Worm (Caenorhabditis elegans) whole organism, young adult: ENCODE results near the gene ZK617.26.

ENCODE experiments used
- B0336.3 ChIP-seq: fragments of 200-800 bp; sonication (Bioruptor generic); IDR thresholded peaks from 2 replicates; pipeline ENCODE4 v1.3.6; 2022; ENCODE audit warnings: missing genetic modification characterization, missing compliant biosample characterization
- F23B12.7 ChIP-seq: sonication (generic microtip); optimal IDR thresholded peaks from 2 replicates; lab custom pipeline; 2017; ENCODE audit warnings: missing genetic modification characterization, mild to moderate bottlenecking, missing compliant biosample characterization, antibody characterized with exemption, moderate library complexity; ENCODE audit not compliant: insufficient read depth
- F37B4.10 ChIP-seq: fragments of 200-800 bp; sonication (Bioruptor generic); IDR thresholded peaks from 2 replicates; pipeline ENCODE4 v1.3.6; 2022; ENCODE audit warnings: missing genetic modification characterization, missing compliant biosample characterization
- F57A8.1 ChIP-seq: fragments of 200-800 bp; sonication (Bioruptor generic); optimal IDR thresholded peaks from 2 replicates; lab custom pipeline; 2018; ENCODE audit warnings: mild to moderate bottlenecking, missing genetic modification characterization, moderate library complexity, missing compliant biosample characterization
- aptf-2 ChIP-seq: fragments of 200-800 bp; sonication (Bioruptor generic); conservative IDR thresholded peaks from 2 replicates; pipeline ENCODE4 v1.3.6; 2022; ENCODE audit warnings: missing genetic modification reagents, missing genetic modification characterization, missing compliant biosample characterization
- attf-3 ChIP-seq: fragments of 200-800 bp; sonication (Bioruptor generic); conservative IDR thresholded peaks from 2 replicates; pipeline ENCODE4 v1.3.6; 2022; ENCODE audit warnings: missing genetic modification reagents, missing genetic modification characterization, missing compliant biosample characterization
- attf-6 ChIP-seq: fragments of 200-800 bp; sonication (Bioruptor generic); IDR thresholded peaks from 2 replicates; pipeline ENCODE4 v1.3.6; 2022; ENCODE audit warnings: missing genetic modification reagents, missing genetic modification characterization, missing compliant biosample characterization
- bed-2 ChIP-seq: fragments of 200-800 bp; sonication (Bioruptor generic); IDR thresholded peaks from 2 replicates; pipeline ENCODE4 v1.3.6; 2022; ENCODE audit warnings: missing genetic modification reagents, missing genetic modification characterization, missing compliant biosample characterization
- cebp-1 ChIP-seq, 2 experiments: fragments of 200-800 bp in 1 of 2; sonication (Bioruptor generic) in 1 of 2; sonication (generic microtip) in 1 of 2; IDR thresholded peaks in 1 of 2; optimal IDR thresholded peaks in 1 of 2; 2 replicates each; pipeline versions ENCODE4 v1.3.6 to Lab custom; 2017 to 2022; ENCODE audit warnings: missing compliant biosample characterization in 2 of 2, missing genetic modification characterization in 2 of 2, mild to moderate bottlenecking in 1 of 2, missing genetic modification reagents in 1 of 2, moderate library complexity in 1 of 2
- dpl-1 ChIP-seq: fragments of 150-350 bp; optimal IDR thresholded peaks from 2 replicates; lab custom pipeline; 2014; ENCODE audit warnings: missing biosample characterization, missing genetic modification reagents, missing genetic modification characterization
- efl-1 ChIP-seq: fragments of 150-350 bp; optimal IDR thresholded peaks from 2 replicates; lab custom pipeline; 2014; ENCODE audit warnings: missing biosample characterization, missing genetic modification reagents, missing genetic modification characterization
- gei-17 ChIP-seq: fragments of 200-800 bp; sonication (Bioruptor generic); optimal IDR thresholded peaks from 2 replicates; lab custom pipeline; 2018; ENCODE audit warnings: mild to moderate bottlenecking, missing genetic modification characterization, missing compliant biosample characterization
- him-1 ChIP-seq: sonication (generic microtip); optimal IDR thresholded peaks from 2 replicates; lab custom pipeline; 2016; ENCODE audit warnings: missing genotype, missing genetic modification reagents, missing genetic modification characterization, missing compliant biosample characterization
- hlh-26 ChIP-seq: fragments of 200-800 bp; sonication (Bioruptor generic); conservative IDR thresholded peaks from 2 replicates; pipeline ENCODE4 v1.3.6; 2022; ENCODE audit warnings: missing genetic modification reagents, missing genetic modification characterization, missing compliant biosample characterization
- hmg-20 ChIP-seq: fragments of 200-800 bp; sonication (Bioruptor generic); IDR thresholded peaks from 2 replicates; pipeline ENCODE4 v1.3.6; 2022; ENCODE audit warnings: missing genetic modification reagents, missing genetic modification characterization, missing compliant biosample characterization
- hrde-1 ChIP-seq: sonication (generic microtip); optimal IDR thresholded peaks from 2 replicates; lab custom pipeline; 2016; ENCODE audit warnings: missing genetic modification characterization, mild to moderate bottlenecking, missing compliant biosample characterization, moderate library complexity, missing genotype, missing genetic modification reagents, borderline replicate concordance
- let-607 ChIP-seq, 2 experiments: fragments of 200-800 bp in 1 of 2; sonication (Bioruptor generic) in 1 of 2; sonication (generic microtip) in 1 of 2; optimal IDR thresholded peaks; 2 replicates each; lab custom pipeline; 2016 to 2018; ENCODE audit warnings: mild to moderate bottlenecking in 2 of 2, missing compliant biosample characterization in 2 of 2, missing genetic modification characterization in 2 of 2, moderate library complexity in 2 of 2, missing genotype in 1 of 2
- lin-26 ChIP-seq: fragments of 200-800 bp; sonication (Bioruptor generic); IDR thresholded peaks from 2 replicates; pipeline ENCODE4 v1.3.6; 2022; ENCODE audit warnings: missing genetic modification reagents, missing genetic modification characterization, missing compliant biosample characterization
- lin-35 ChIP-seq, 3 experiments: fragments of 150-350 bp in 2 of 3; sonication (generic microtip) in 1 of 3; optimal IDR thresholded peaks; 2 replicates each; lab custom pipeline; 2014 to 2018; ENCODE audit warnings: missing biosample characterization in 3 of 3, missing genetic modification characterization in 3 of 3, missing genetic modification reagents in 3 of 3
- lin-54 ChIP-seq: fragments of 200-800 bp; sonication (Bioruptor generic); optimal IDR thresholded peaks from 2 replicates; lab custom pipeline; 2018; ENCODE audit warnings: mild to moderate bottlenecking, missing genetic modification characterization, missing compliant biosample characterization
- lsl-1 ChIP-seq: fragments of 200-800 bp; sonication (Bioruptor generic); optimal IDR thresholded peaks from 2 replicates; lab custom pipeline; 2018; ENCODE audit warnings: mild to moderate bottlenecking, missing genetic modification characterization, moderate library complexity, missing compliant biosample characterization
- madf-3 ChIP-seq: fragments of 200-800 bp; sonication (Bioruptor generic); IDR thresholded peaks from 2 replicates; pipeline ENCODE4 v1.3.6; 2022; ENCODE audit warnings: missing genetic modification reagents, missing genetic modification characterization, missing compliant biosample characterization
- madf-6 ChIP-seq: fragments of 200-800 bp; sonication (Bioruptor generic); IDR thresholded peaks from 2 replicates; pipeline ENCODE4 v1.3.6; 2022; ENCODE audit warnings: missing genetic modification reagents, missing genetic modification characterization, missing compliant biosample characterization
- mcd-1 ChIP-seq: fragments of 200-800 bp; sonication (Bioruptor generic); IDR thresholded peaks from 2 replicates; pipeline ENCODE4 v1.3.6; 2022; ENCODE audit warnings: missing genetic modification reagents, missing genetic modification characterization, missing compliant biosample characterization
- mxl-1 ChIP-seq: sonication (generic microtip); optimal IDR thresholded peaks from 2 replicates; lab custom pipeline; 2016; ENCODE audit warnings: missing genetic modification characterization, missing compliant biosample characterization
- pbrm-1 ChIP-seq: fragments of 200-800 bp; sonication (Bioruptor generic); IDR thresholded peaks from 2 replicates; pipeline ENCODE4 v1.3.6; 2022; ENCODE audit warnings: missing genetic modification reagents, missing genetic modification characterization, missing compliant biosample characterization
- rcor-1 ChIP-seq: fragments of 200-800 bp; sonication (Bioruptor generic); IDR thresholded peaks from 2 replicates; pipeline ENCODE4 v1.3.6; 2022; ENCODE audit warnings: missing genetic modification reagents, missing genetic modification characterization, missing compliant biosample characterization
- snpc-1.3 ChIP-seq: sonication (generic microtip); optimal IDR thresholded peaks from 2 replicates; lab custom pipeline; 2017; ENCODE audit warnings: missing genetic modification characterization, mild to moderate bottlenecking, missing compliant biosample characterization, antibody characterized with exemption, moderate library complexity, missing genotype, missing genetic modification reagents; ENCODE audit not compliant: insufficient read depth
- snpc-4 ChIP-seq, 5 experiments: fragments of 150-350 bp in 1 of 5; sonication (generic microtip) in 4 of 5; optimal IDR thresholded peaks; 2 replicates each; lab custom pipeline; 2014 to 2018; ENCODE audit warnings: missing genetic modification characterization in 5 of 5, missing biosample characterization in 3 of 5, antibody characterized with exemption in 2 of 5, mild to moderate bottlenecking in 2 of 5, missing compliant biosample characterization in 2 of 5, missing genotype in 2 of 5, moderate library complexity in 2 of 5, missing genetic modification reagents in 1 of 5
- tbp1 ChIP-seq: fragments of 200-800 bp; sonication (Bioruptor generic); optimal IDR thresholded peaks from 2 replicates; lab custom pipeline; 2018; ENCODE audit warnings: mild to moderate bottlenecking, missing genetic modification characterization, missing compliant biosample characterization
- tbx-9 ChIP-seq: sonication (generic microtip); optimal IDR thresholded peaks from 2 replicates; lab custom pipeline; 2016; ENCODE audit warnings: borderline replicate concordance, missing genetic modification characterization, inconsistent platforms, missing compliant biosample characterization
- unc-62 ChIP-seq: fragments of 150-350 bp; optimal IDR thresholded peaks from 2 replicates; lab custom pipeline; 2014; ENCODE audit warnings: missing biosample characterization, missing genetic modification reagents, missing genetic modification characterization
- xnd-1 ChIP-seq: sonication (generic microtip); optimal IDR thresholded peaks from 2 replicates; lab custom pipeline; 2016; ENCODE audit warnings: missing genotype, missing genetic modification reagents, missing genetic modification characterization, missing compliant biosample characterization
- zim-3 ChIP-seq: sonication (generic microtip); optimal IDR thresholded peaks from 2 replicates; lab custom pipeline; 2017; ENCODE audit warnings: mild to moderate bottlenecking, missing genetic modification characterization, moderate library complexity, missing compliant biosample characterization
- ztf-18 ChIP-seq: sonication (generic microtip); optimal IDR thresholded peaks from 2 replicates; lab custom pipeline; 2016; ENCODE audit warnings: missing genotype, mild to moderate bottlenecking, missing genetic modification characterization, missing compliant biosample characterization
- ztf-6 ChIP-seq: fragments of 200-800 bp; sonication (Bioruptor generic); IDR thresholded peaks from 2 replicates; pipeline ENCODE4 v1.3.6; 2022; ENCODE audit warnings: missing genetic modification reagents, missing genetic modification characterization, missing compliant biosample characterization

The ZK617.26 gene

ce11 chrIV:12031003-12031402, 20.2 kb upstream of the ZK617.26 start, which contains the start of the genes T12G3.6 and mrpl-51 (continued):
- TF ChIP-seq F57A8.1 (GFP tag; lab: Kevin White, UChicago) (no peak), gei-17 (no peak), tbx-9 (tag; lab: Kevin White, UChicago) (no peak), lsl-1 (GFP tag; lab: Kevin White, UChicago) (no peak), tbp1 (GFP tag; lab: Kevin White, UChicago) (no peak), attf-6 (GFP tag; lab: Robert Waterston, UW) (no peak), xnd-1 (peak; percentile 45), ztf-6 (no peak), lin-26 (GFP tag; lab: Robert Waterston, UW) (no peak)

DNA sequence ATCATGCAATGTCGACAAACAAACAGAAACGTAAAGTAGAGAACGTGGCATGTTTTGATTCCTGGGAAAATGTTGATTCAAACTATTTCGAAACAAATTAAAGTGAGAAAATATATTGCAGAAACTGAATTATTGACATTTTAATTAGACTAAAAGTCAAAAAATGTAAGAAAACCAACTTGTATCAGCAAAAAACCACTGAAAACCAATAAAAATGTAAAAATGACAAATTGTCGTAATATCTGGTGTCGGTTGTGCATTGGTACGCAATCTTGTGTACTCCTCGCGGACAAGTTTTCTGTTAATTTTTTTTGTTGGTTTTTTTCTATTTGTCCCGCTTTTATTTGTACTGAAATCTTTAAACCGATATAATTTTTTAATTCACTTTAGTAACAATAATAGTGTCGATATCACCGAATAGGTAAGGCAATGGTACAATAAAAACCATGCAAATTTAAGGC, 19.0 kb upstream of the ZK617.26 start, which contains the start of gene T12G3.11:
TSS of gene T12G3.11 (minus strand) at position 51 of the 461 bp plus-strand sequence.
- TF ChIP-seq snpc-4 (GFP tag; optimal IDR thresholded peaks at IDR 0.05; lab: Kevin White, UChicago): no peak
- no peak for TF ChIP-seq snpc-4 (tag; optimal IDR thresholded peaks at IDR 0.05; lab: Kevin White, UChicago)
- TF ChIP-seq efl-1 (GFP tag; lab: Kevin White, UChicago): peak; percentile 28
- no peak for TF ChIP-seq ztf-18 (tag; lab: Kevin White, UChicago)
- peak; percentile 38 for TF ChIP-seq lin-54 (GFP tag; lab: Kevin White, UChicago)
- 0 out of 2 replicates have a peak, but pooled peaks have one; percentile 61 for TF ChIP-seq madf-3 (GFP tag; lab: Robert Waterston, UW)
- TF ChIP-seq lin-35 (GFP tag; optimal IDR thresholded peaks at IDR 0.05; lab: Kevin White, UChicago): peak in 1 of 3 experiments; percentile 32
- TF ChIP-seq B0336.3 (GFP tag; lab: Robert Waterston, UW): peak; percentile 29; the same call in 1 of the 2 replicates
- peak; percentile 27 for TF ChIP-seq dpl-1 (GFP tag; lab: Kevin White, UChicago)
- TF ChIP-seq cebp-1 (GFP tag; IDR thresholded peaks at IDR 0.05; lab: Robert Waterston, UW): no peak
- TF ChIP-seq cebp-1 (tag; optimal IDR thresholded peaks at IDR 0.05; lab: Kevin White, UChicago): peak; percentile 7
- peak; percentile 26 for TF ChIP-seq lsl-1 (GFP tag; lab: Kevin White, UChicago)
- 0 out of 2 replicates have a peak, but pooled peaks have one; percentile 8 for TF ChIP-seq mcd-1
- no peak for TF ChIP-seq bed-2 (GFP tag; lab: Robert Waterston, UW)
- 0 out of 2 replicates have a peak, but pooled peaks have one; percentile 57 for TF ChIP-seq madf-6 (GFP tag; lab: Robert Waterston, UW)
- TF ChIP-seq F23B12.7 (tag; lab: Kevin White, UChicago): peak; percentile 46
- no peak for TF ChIP-seq gei-17
- no peak for TF ChIP-seq aptf-2 (GFP tag; lab: Robert Waterston, UW)
- TF ChIP-seq, all 124 proteins: peak for 11

ce11 chrIV:12029074-12029473, 18.3 kb upstream of the ZK617.26 start, which contains the start of gene tgn-38:
TSS of gene tgn-38 (minus strand) at chrIV:12029174.
- TF ChIP-seq rcor-1 (GFP tag; lab: Robert Waterston, UW) (no peak), F37B4.10 (GFP tag; lab: Robert Waterston, UW) (no peak), hmg-20 (no peak), zim-3 (tag; lab: Kevin White, UChicago) (no peak), hrde-1 (tag; lab: Kevin White, UChicago) (no peak), F23B12.7 (tag; lab: Kevin White, UChicago) (no peak), pbrm-1 (GFP tag; lab: Robert Waterston, UW) (no peak), mxl-1 (tag; lab: Kevin White, UChicago) (no peak), him-1 (no peak), bed-2 (GFP tag; lab: Robert Waterston, UW) (no peak)
- TF ChIP-seq, all 124 proteins: peak for 0

- no peak for TF ChIP-seq bed-2 (GFP tag; lab: Robert Waterston, UW)
- no peak for TF ChIP-seq let-607 (tag; optimal IDR thresholded peaks at IDR 0.05; lab: Kevin White, UChicago)
- no peak for TF ChIP-seq hlh-26 (GFP tag; lab: Robert Waterston, UW)
- no peak for TF ChIP-seq unc-62 (GFP tag; lab: Kevin White, UChicago)
- no peak for TF ChIP-seq attf-3 (GFP tag; lab: Robert Waterston, UW)
- TF ChIP-seq snpc-1.3 (tag; lab: Kevin White, UChicago): no peak
- no peak for TF ChIP-seq F57A8.1 (GFP tag; lab: Kevin White, UChicago)
- TF ChIP-seq, all 124 proteins: peak for 0
These were observed 10.6 kb upstream of the ZK617.26 start for ce11 chrIV:12021360-12021759.
